Worm (Caenorhabditis elegans): ENCODE data around the gene T07D4.2.
A peak's percentile ranks its signal among the peaks of the same experiment; 100 is the strongest.

T07D4.2 gene

ce11 chrII:8873842-8874241 lies at the start of gene T07D4.2:
T07D4.2 (minus strand) TSS chrII:8873942.
- TF ChIP-seq dmd-4 (tag; optimal IDR thresholded peaks at IDR 0.05; ENCODE audit: borderline replicate concordance): no peak
- TF ChIP-seq F13H6.1 (tag; optimal IDR thresholded peaks at IDR 0.05): no peak
- TF ChIP-seq sdc-2 (tag; optimal IDR thresholded peaks at IDR 0.05): no peak
- no peak for TF ChIP-seq hlh-6 (tag; optimal IDR thresholded peaks at IDR 0.05)
- TF ChIP-seq ceh-2 (tag; optimal IDR thresholded peaks at IDR 0.05): no peak
- TF ChIP-seq madf-2 (tag; optimal IDR thresholded peaks at IDR 0.05): no peak
- TF ChIP-seq ref-2 (tag; optimal IDR thresholded peaks at IDR 0.05): no peak
- TF ChIP-seq eyg-1 (tag; optimal IDR thresholded peaks at IDR 0.05): no peak

ce11 chrII:8923187-8923586 lies 49.4 kb upstream of the T07D4.2 start:
- TF ChIP-seq che-1 (tag; optimal IDR thresholded peaks at IDR 0.05) (no peak), Y22D7AL.16 (tag; optimal IDR thresholded peaks at IDR 0.05) (no peak), sdc-2 (tag; optimal IDR thresholded peaks at IDR 0.05) (no peak), ceh-34 (tag; optimal IDR thresholded peaks at IDR 0.05) (no peak), eyg-1 (tag; optimal IDR thresholded peaks at IDR 0.05) (no peak)

- TF ChIP-seq elt-2 (tag; optimal IDR thresholded peaks at IDR 0.05) (peak; percentile 57), unc-55 (GFP tag; optimal IDR thresholded peaks at IDR 0.05) (no peak), elt-4 (tag; optimal IDR thresholded peaks at IDR 0.05) (no peak)
These were observed 48.4 kb upstream of the T07D4.2 start, which contains the start of gene B0457.6 for ce11 chrII:8922140-8922539. B0457.6 (plus strand) TSS chrII:8922423.

ce11 chrII:8921456-8921855 lies 47.7 kb upstream of the T07D4.2 start:
- TF ChIP-seq ceh-31 (tag; optimal IDR thresholded peaks at IDR 0.05) (no peak), K02D7.2 (tag; optimal IDR thresholded peaks at IDR 0.05) (no peak), T23F11.4 (GFP tag; optimal IDR thresholded peaks at IDR 0.05) (no peak), pha-2 (tag; optimal IDR thresholded peaks at IDR 0.05) (no peak), hlh-13 (GFP tag; optimal IDR thresholded peaks at IDR 0.05) (no peak), nfya-1 (tag; optimal IDR thresholded peaks at IDR 0.05) (no peak), mec-3 (tag; optimal IDR thresholded peaks at IDR 0.05; ENCODE audit: borderline replicate concordance) (no peak), ref-2 (tag; optimal IDR thresholded peaks at IDR 0.05) (no peak), lin-11 (tag; optimal IDR thresholded peaks at IDR 0.05) (no peak), hlh-30 (tag; optimal IDR thresholded peaks at IDR 0.05; ENCODE audit: insufficient read depth) (no peak), elt-2 (tag; optimal IDR thresholded peaks at IDR 0.05) (no peak), dmd-4 (tag; optimal IDR thresholded peaks at IDR 0.05; ENCODE audit: borderline replicate concordance) (no peak), ama-1 (optimal IDR thresholded peaks at IDR 0.05) (no peak), pat-9 (tag; optimal IDR thresholded peaks at IDR 0.05) (no peak), ceh-22 (tag; optimal IDR thresholded peaks at IDR 0.05) (no peak), zip-5 (tag; optimal IDR thresholded peaks at IDR 0.05) (no peak), tbx-2 (tag; optimal IDR thresholded peaks at IDR 0.05) (no peak), fax-1 (tag; optimal IDR thresholded peaks at IDR 0.05) (no peak), pros-1 (tag; optimal IDR thresholded peaks at IDR 0.05) (no peak)

- TF ChIP-seq npax-4 (tag; optimal IDR thresholded peaks at IDR 0.05): no peak
- TF ChIP-seq unc-42 (tag; optimal IDR thresholded peaks at IDR 0.05): peak; percentile 57
- no peak for TF ChIP-seq unc-3 (GFP tag; conservative IDR thresholded peaks at IDR 0.05)
- TF ChIP-seq unc-3 (tag; optimal IDR thresholded peaks at IDR 0.05): no peak
- no peak for TF ChIP-seq ceh-48 (tag; optimal IDR thresholded peaks at IDR 0.05)
- no peak for TF ChIP-seq gmeb-2 (tag; optimal IDR thresholded peaks at IDR 0.05)
These were observed 47.2 kb upstream of the T07D4.2 start for ce11 chrII:8920955-8921354.

Data from whole organism, late embryonic.